Fruit fly (Drosophila melanogaster): ENCODE results near the gene CG45064.

DNA sequence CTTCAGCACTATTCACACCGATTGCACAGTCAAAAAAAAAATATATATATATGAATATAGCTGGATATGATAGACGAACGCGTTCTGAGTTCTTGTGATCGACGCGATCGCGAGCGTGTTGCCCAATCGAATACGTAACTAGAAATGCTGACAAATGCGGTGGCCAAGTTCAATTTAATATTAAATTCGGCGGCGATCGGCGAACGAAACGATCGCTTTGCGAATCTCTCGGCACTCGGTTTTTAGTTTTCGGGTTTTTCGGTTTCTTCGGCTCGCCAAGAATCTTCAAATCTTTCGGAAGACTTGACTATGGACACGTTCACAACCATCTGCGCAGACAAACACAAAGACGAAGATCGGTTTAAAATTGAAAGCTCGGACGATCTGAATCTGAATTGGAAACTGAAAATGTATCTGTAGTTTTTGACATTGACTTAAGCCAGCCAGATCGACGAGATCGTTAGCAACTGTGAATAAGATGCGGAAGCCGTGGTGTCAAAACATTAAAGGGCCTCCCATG, 29.2 kb downstream of the CG45064 start, which contains the start of gene CG9521:
- TF ChIP-seq en (GFP tag; optimal IDR thresholded peaks at IDR 0.05) (no peak), gsb (GFP tag; IDR thresholded peaks at IDR 0.05) (no peak), trh (GFP tag; optimal IDR thresholded peaks at IDR 0.05) (no peak), NK7.1 (GFP tag; optimal IDR thresholded peaks at IDR 0.05) (no peak), CG7786 (GFP tag; optimal IDR thresholded peaks at IDR 0.05) (no peak), grau (tag; optimal IDR thresholded peaks at IDR 0.05) (no peak), croc (GFP tag; conservative IDR thresholded peaks at IDR 0.05) (no peak), nerfin-2 (GFP tag; IDR thresholded peaks at IDR 0.05; ENCODE audit: partially characterized antibody) (no peak), dmrt99B (tag; optimal IDR thresholded peaks at IDR 0.05) (no peak)
